Worm (Caenorhabditis elegans) whole organism, L2 larva: ENCODE results near the gene ZK1127.13.

Source experiments
- ama-1 ChIP-seq: fragments of 150-350 bp; optimal IDR thresholded peaks from 2 replicates; lab custom pipeline; 2018; ENCODE audit warnings: inconsistent platforms
- elt-1 ChIP-seq: fragments of 150-350 bp; optimal IDR thresholded peaks from 2 replicates; lab custom pipeline; 2014; ENCODE audit warnings: missing biosample characterization, missing genetic modification characterization
- elt-3 ChIP-seq: sonication (generic microtip); optimal IDR thresholded peaks from 2 replicates; lab custom pipeline; 2017; ENCODE audit warnings: missing biosample characterization, missing genetic modification characterization
- lin-39 ChIP-seq: fragments of 150-350 bp; optimal IDR thresholded peaks from 2 replicates; lab custom pipeline; 2014; ENCODE audit warnings: missing biosample characterization, missing genetic modification reagents, missing genetic modification characterization
- nhr-11 ChIP-seq: fragments of 150-350 bp; optimal IDR thresholded peaks from 2 replicates; lab custom pipeline; 2014; ENCODE audit warnings: missing biosample characterization, missing genetic modification characterization
- nhr-237 ChIP-seq: fragments of 150-350 bp; optimal IDR thresholded peaks from 2 replicates; lab custom pipeline; 2014; ENCODE audit warnings: missing biosample characterization, missing genetic modification characterization
- nhr-25 ChIP-seq: fragments of 150-350 bp; sonication (generic microtip); optimal IDR thresholded peaks from 3 replicates; lab custom pipeline; 2014; ENCODE audit warnings: missing biosample characterization, missing genetic modification characterization
- skn-1 ChIP-seq: sonication (generic microtip); optimal IDR thresholded peaks from 2 replicates; lab custom pipeline; 2017; ENCODE audit warnings: missing biosample characterization, missing genetic modification characterization
- sma-9 ChIP-seq, 2 experiments: fragments of 150-350 bp in 1 of 2; sonication (generic microtip) in 1 of 2; optimal IDR thresholded peaks; 2 replicates each; lab custom pipeline; 2014 to 2016; ENCODE audit warnings: missing genetic modification characterization in 2 of 2, mild to moderate bottlenecking in 1 of 2, missing biosample characterization in 1 of 2, missing compliant biosample characterization in 1 of 2, missing genetic modification reagents in 1 of 2, moderate library complexity in 1 of 2
- unc-39 ChIP-seq: fragments of 150-350 bp; optimal IDR thresholded peaks from 2 replicates; lab custom pipeline; 2014; ENCODE audit warnings: missing biosample characterization, missing genetic modification characterization
- unc-55 ChIP-seq: fragments of 150-350 bp; sonication (generic microtip); optimal IDR thresholded peaks from 3 replicates; lab custom pipeline; 2014; ENCODE audit warnings: missing biosample characterization, missing genetic modification reagents, missing genetic modification characterization
- unc-62 ChIP-seq: fragments of 150-350 bp; optimal IDR thresholded peaks from 2 replicates; lab custom pipeline; 2014; ENCODE audit warnings: missing biosample characterization, missing genetic modification reagents, missing genetic modification characterization
- ztf-4 ChIP-seq: fragments of 150-350 bp; optimal IDR thresholded peaks from 2 replicates; lab custom pipeline; 2014; ENCODE audit warnings: missing biosample characterization, missing genetic modification characterization

DNA sequence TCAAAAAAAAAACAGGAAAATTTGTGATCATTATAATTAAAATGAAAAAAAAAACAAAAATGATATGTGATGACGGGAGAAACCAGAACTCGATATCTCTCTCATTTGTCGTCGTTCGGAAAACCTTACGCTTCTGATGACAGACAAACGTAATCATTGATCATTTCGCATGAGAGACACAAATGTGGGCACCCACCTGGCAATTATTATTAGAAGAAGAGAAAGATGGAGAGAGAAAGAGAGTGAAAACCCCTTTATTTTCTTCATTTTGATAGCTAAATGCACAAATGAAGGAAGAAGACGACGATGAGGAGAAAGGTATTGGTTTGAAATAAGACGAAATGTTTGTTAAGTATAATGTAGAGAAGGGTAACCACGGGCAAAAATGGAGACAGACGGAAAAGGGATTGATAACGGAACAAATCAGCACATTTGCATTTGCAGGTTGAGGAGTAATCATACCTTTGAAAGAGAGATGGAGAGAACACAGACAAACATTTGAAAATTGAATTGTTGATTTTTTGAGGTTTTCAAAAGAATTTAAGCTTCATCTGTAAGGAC, 21.9 kb upstream of the ZK1127.13 start:
- TF ChIP-seq nhr-237 (tag; lab: Kevin White, UChicago) (no peak), unc-55 (no peak), nhr-11 (tag; lab: Kevin White, UChicago) (no peak), nhr-25 (no peak), lin-39 (tag; lab: Kevin White, UChicago) (no peak), unc-62 (GFP tag; lab: Kevin White, UChicago) (no peak), elt-1 (no peak), elt-3 (tag; lab: Kevin White, UChicago) (no peak), skn-1 (tag; lab: Kevin White, UChicago) (no peak), sma-9 (GFP tag; optimal IDR thresholded peaks at IDR 0.05; lab: Kevin White, UChicago) (no peak), sma-9 (tag; optimal IDR thresholded peaks at IDR 0.05; lab: Kevin White, UChicago) (no peak), unc-39 (tag; lab: Kevin White, UChicago) (no peak), ama-1 (lab: Kevin White, UChicago) (no peak), ztf-4 (no peak)
